Fruit fly (Drosophila melanogaster): ENCODE measurements around the gene Arglu1.
A peak's percentile ranks its signal among the peaks of the same experiment; 100 is the strongest.

DNA sequence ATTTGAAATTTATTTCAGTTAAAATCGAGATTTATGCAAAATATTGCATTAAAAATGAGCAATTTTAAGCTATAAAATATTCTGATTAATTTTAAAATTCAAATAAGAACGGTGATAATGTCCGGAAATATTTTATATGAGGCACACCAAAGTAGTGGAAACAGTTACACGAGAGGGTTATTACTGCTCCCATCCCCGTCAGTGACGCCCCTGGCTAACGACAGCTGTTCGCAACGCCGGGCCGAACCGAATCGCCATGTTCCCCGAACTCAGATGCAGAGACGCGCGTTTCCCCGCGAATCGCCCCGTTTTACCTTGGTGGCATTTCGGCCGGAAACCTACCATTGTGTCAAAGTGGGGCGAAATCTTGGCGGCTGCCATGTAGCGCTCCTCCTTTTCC lies 26.2 kb downstream of the Arglu1 start:
- TF ChIP-seq Lpt (GFP tag; optimal IDR thresholded peaks at IDR 0.05) (no peak), fkh (GFP tag; optimal IDR thresholded peaks at IDR 0.05) (no peak), lz (GFP tag; optimal IDR thresholded peaks at IDR 0.05) (peak; percentile 40), Hr39 (GFP tag; optimal IDR thresholded peaks at IDR 0.05) (peak; percentile 13), acj6 (GFP tag; optimal IDR thresholded peaks at IDR 0.05) (peak; percentile 1), CG6163 (GFP tag; IDR thresholded peaks at IDR 0.05) (peak; percentile 49; the same call in 2 of the 3 replicates), Gug (GFP tag; IDR thresholded peaks at IDR 0.05) (0 out of 2 replicates have a peak, but pooled peaks have one; percentile 13), CG3919 (GFP tag; optimal IDR thresholded peaks at IDR 0.05) (no peak), CG7368 (GFP tag; optimal IDR thresholded peaks at IDR 0.05) (no peak), Sox14 (GFP tag; optimal IDR thresholded peaks at IDR 0.05) (no peak), CG34406 (GFP tag; optimal IDR thresholded peaks at IDR 0.05) (no peak)
